Fruit fly (Drosophila melanogaster): ENCODE measurements around the gene CG13625.

dm6 chr3R:24543033-24543675, 41.8 kb downstream of the CG13625 start:
- TF ChIP-seq insv (optimal IDR thresholded peaks at IDR 0.05) (no peak), psq (optimal IDR thresholded peaks at IDR 0.05) (no peak), h (optimal IDR thresholded peaks at IDR 0.05) (no peak), Myc (optimal IDR thresholded peaks at IDR 0.05) (no peak), Sin3A (optimal IDR thresholded peaks at IDR 0.05) (no peak), ttk (optimal IDR thresholded peaks at IDR 0.05) (no peak)

All from Kc167 (cell line).